Fruit fly (Drosophila melanogaster) S2 (cell line): ENCODE measurements around the gene sba.

Experiments used
- CG8478 ChIP-seq: fragments of >200 bp; optimal IDR thresholded peaks from 2 replicates; lab custom pipeline; 2018
- CTCF ChIP-seq, 2 experiments: fragments of >200 bp; optimal IDR thresholded peaks; 2 replicates each; lab custom pipeline; 2018

sba gene

DNA sequence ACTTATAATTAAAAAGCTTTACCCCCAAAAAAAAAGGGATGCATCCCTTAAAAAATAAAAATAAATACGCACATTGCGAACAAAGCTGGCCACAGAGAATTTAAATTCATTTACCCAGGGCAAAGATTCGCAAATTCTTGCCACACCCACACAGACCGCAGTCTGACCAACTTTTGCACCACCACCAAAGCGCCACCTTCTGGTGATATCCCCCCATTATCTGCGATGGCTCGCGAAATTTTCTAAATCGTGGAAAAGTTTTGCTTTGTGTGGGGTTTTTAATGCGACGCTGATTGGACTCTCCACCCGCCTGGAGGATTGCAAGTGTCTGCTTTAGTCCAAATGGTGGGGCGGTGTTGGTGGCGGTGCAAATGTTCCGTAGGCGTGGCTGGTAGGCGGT is 22.7 kb downstream of the sba start:
- TF ChIP-seq CTCF (optimal IDR thresholded peaks at IDR 0.05; lab: Kevin White, UChicago) = peak; percentile 57 to 65
- TF ChIP-seq CG8478 (lab: Kevin White, UChicago) = no peak

DNA sequence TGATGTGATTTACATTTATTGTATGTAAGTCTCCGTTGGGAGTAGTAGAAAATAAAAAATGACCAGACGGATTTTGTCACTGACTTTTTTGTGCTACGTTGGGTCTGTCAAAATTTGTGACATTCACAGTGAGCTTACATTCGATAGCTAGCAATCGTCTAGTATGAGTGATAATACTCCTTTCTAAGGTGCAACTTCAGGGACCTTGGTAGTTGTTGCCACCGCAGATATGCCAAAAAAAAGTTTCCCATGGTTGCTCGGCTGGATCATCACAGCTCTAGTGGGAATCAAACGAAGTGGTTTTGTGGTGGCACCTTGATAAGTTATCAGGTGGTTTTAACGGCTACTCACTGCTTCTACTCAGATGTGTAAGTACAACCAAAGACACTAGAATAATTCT is 29.3 kb downstream of the sba start, which contains the start of gene tbrd-1:
Gene tbrd-1 (minus strand): TSS at position 101 of the 400 bp plus-strand sequence.
- no peak for TF ChIP-seq CG8478 (lab: Kevin White, UChicago)
- TF ChIP-seq CTCF (optimal IDR thresholded peaks at IDR 0.05; lab: Kevin White, UChicago) = no peak

DNA sequence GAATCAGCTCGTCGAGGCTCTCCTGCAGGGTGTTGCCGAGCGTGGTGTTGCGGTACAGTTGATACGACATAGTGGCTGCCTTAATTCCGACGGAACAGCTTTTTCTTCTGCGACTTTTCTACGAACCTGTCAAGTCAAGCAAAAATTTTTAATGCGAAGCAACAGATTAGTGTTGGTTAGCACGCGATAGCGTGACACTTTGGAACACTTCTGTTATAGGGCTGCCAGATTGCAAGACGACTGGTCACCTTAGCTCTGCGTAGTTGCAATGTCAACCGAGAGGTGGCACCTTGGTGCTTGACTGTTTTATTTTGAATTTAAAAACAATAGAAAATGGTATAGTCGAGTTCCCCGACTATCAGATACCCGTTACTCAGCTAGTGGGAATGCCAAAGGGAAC is 31.9 kb downstream of the sba start, which contains the start of gene TfIIA-S:
Gene TfIIA-S (minus strand): TSS at position 175 of the 400 bp plus-strand sequence.
- TF ChIP-seq CTCF (optimal IDR thresholded peaks at IDR 0.05; lab: Kevin White, UChicago) (peak; percentile 97 to 98), CG8478 (lab: Kevin White, UChicago) (no peak)

dm6 chr3R:23889922-23890321 is 32.9 kb downstream of the sba start, which contains the start of gene Pli:
Gene Pli (minus strand): TSS chr3R:23890052.
- TF ChIP-seq CTCF (optimal IDR thresholded peaks at IDR 0.05; lab: Kevin White, UChicago) (peak; percentile 59 to 63), CG8478 (lab: Kevin White, UChicago) (no peak)

- TF ChIP-seq CTCF (optimal IDR thresholded peaks at IDR 0.05; lab: Kevin White, UChicago) = no peak
- TF ChIP-seq CG8478 (lab: Kevin White, UChicago) = no peak
Observed at dm6 chr3R:23888273-23889220, 34.2 kb downstream of the sba start.

DNA sequence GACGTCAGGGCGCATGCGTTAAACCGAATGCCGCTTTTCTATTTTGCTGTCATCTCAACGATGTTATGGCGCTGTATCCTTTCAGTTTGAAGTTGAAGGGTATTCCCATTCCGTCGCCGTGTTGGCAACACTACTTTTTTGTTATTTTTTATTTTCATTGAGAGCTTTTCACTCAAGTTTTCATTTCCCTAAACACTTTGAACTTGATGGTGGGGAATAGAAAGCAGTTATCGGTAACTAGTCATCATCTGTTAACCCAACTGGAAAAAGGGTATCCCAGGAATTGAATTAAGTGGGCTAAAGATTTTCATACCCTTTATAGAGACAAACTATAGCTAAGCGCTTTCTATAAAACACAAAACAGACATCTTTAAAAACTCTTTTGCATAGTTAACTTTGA is 35.2 kb downstream of the sba start:
- no peak for TF ChIP-seq CTCF (optimal IDR thresholded peaks at IDR 0.05; lab: Kevin White, UChicago)
- no peak for TF ChIP-seq CG8478 (lab: Kevin White, UChicago)

DNA sequence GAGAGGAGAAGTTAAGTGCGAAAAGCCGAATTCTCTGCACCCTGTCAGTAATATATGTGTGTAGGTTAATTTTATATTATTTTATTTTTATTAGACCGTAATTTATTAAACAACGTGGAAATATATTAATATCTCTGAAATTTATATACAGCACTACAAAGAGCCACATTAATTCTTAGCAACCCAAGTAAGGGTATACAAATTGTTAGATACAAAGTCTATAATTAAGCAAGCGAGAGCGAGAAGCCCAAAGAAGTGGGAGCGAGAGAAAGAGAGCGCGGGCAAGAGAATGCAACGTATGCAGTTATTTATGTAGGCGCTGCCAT is 35.7 kb downstream of the sba start:
- TF ChIP-seq CG8478 (lab: Kevin White, UChicago) (no peak), CTCF (optimal IDR thresholded peaks at IDR 0.05; lab: Kevin White, UChicago) (no peak)

DNA sequence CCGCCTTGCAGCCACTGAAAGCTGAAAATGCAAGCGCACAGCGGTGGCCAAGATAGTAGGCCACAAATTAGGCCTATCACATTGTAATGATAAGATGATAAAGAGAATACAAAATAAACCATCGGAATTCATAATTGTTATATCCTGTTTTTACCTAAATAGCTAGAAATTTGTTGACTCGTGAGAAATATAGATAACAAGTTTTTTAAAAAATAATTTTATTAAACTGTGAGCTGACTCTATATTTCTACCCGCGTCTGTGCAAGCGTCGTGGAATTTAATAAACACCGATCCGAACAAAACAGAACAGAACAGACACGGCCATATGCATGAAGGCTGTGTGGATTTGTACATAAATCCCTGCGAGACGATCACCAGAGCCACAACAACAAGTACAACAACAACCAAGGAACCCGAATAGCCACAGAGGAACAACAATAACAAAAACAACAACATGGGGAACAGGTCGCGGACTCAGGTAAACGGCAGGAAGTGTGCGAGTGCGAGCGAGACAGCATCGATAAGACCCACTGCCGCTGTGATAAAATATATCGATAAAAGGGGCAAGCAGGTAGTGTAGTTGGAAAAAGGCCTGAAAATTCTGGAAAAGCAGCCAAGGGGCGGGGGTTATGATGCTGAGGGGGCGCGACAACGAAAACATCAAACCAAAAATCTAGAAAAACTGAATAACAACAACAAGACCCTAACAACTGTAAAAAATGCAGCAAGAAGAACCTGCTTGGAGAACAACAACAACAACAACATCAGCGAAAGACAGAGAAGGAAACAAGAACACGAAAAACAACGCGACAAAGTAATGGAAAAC is 36.3 kb downstream of the sba start:
- TF ChIP-seq CG8478 (lab: Kevin White, UChicago) = no peak
- no peak for TF ChIP-seq CTCF (optimal IDR thresholded peaks at IDR 0.05; lab: Kevin White, UChicago)

DNA sequence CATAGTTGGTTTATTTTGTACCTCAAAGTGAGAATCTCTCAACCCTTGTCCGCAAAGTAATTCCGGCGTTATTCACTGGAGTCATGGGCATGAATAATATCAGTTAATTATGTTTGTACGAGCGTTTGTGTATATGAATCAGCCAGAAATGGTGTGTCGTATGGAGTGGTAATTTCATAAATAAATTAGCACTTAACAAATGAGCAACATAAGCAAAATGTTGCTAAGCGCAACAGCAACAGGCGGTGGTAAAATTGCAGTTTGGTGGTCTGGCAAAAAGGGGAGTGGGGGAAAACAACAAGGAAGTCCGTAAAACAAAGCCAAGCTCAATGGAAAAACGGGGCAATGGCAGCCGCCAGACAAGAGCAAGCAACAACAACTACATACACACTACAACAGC is 37.1 kb downstream of the sba start:
- TF ChIP-seq CTCF (optimal IDR thresholded peaks at IDR 0.05; lab: Kevin White, UChicago) (no peak), CG8478 (lab: Kevin White, UChicago) (no peak)

dm6 chr3R:23885182-23885581 is 37.6 kb downstream of the sba start:
- TF ChIP-seq CTCF (optimal IDR thresholded peaks at IDR 0.05; lab: Kevin White, UChicago) (no peak), CG8478 (lab: Kevin White, UChicago) (no peak)

DNA sequence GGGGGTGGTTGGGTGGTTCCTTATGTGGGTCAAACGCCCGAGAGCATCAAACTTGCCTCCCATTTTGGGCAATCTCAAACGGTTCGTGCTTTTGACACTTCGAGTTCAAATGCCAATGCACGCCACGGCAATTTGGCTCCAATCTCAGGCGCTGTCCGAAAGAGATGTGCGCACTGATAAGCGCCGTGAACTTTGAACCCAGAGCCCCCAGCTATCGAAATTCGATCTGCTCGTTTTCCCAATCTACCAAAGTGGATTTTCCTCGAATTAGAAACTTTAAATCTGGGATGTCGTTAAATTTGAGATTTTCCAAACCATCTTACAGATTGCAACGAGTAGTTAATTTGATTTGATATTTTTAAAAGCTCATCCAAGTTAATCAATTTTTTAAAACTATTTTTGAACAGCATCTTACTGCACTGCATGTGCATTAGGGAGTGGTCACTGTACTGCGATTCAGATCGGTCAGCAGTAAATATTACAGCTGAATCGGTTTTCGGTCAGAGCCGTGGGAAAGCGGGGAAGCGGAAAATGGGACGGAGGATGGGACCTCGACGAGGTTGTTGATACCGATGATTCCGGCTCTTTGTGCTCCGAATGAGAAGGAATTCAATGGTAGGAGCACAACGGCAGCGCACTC is 38.6 kb downstream of the sba start:
- TF ChIP-seq CG8478 (lab: Kevin White, UChicago) (no peak), CTCF (optimal IDR thresholded peaks at IDR 0.05; lab: Kevin White, UChicago) (no peak)

DNA sequence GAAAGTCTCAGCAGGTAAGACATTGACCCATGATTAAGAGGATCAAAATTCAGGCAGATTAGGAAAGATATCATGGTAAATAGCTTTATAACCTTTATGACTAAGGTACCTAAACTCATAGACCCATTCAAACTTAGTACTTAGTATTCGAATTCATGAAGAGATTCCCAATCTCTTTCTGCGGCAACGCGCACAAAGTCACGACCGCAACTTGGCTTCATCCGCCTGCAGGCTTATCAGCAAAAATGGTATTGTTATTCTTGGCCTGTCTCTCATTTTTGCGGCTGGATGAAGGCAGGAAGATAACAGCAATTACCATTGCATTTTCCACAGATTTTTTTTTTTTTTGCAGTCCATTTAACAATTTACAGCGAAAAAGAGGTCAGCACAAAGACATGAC is 42.5 kb downstream of the sba start:
- TF ChIP-seq CG8478 (lab: Kevin White, UChicago) (no peak), CTCF (optimal IDR thresholded peaks at IDR 0.05; lab: Kevin White, UChicago) (no peak)

DNA sequence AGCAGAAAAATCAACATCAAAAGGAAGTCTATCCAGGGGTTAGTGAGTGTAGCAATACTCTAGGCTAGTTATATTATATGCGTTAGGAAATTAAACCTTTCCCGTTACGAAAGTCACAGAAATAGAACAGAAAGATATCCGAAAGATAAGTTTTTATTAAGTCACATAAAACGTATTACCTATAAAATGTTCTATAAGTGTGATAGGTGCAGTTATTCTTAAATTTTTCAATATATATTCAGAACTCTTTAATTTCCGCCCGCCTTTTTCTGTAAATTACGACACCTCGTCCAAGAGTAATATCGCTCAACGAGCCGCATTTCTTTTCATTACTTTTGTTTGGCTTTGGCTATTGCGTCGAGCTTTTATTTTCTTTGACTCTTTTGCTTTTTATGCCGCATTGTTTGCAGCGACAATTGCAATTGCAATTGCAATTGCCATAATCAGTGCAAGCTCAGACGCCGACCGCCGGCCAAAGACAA is 44.4 kb downstream of the sba start:
- TF ChIP-seq CTCF (optimal IDR thresholded peaks at IDR 0.05; lab: Kevin White, UChicago) = no peak
- TF ChIP-seq CG8478 (lab: Kevin White, UChicago) = no peak

- TF ChIP-seq CTCF (optimal IDR thresholded peaks at IDR 0.05; lab: Kevin White, UChicago) (no peak), CG8478 (lab: Kevin White, UChicago) (no peak)
Observed at dm6 chr3R:23877606-23878317, 45.0 kb downstream of the sba start.
